Worm (Caenorhabditis elegans) whole organism, L2 larva: ENCODE data around the gene zmp-4.

Source experiments
- ama-1 ChIP-seq: fragments of 150-350 bp; optimal IDR thresholded peaks from 2 replicates; lab custom pipeline; 2018; ENCODE audit warnings: inconsistent platforms
- ceh-82 ChIP-seq: fragments of 150-350 bp; optimal IDR thresholded peaks from 2 replicates; lab custom pipeline; 2014; ENCODE audit warnings: missing biosample characterization, missing genetic modification characterization
- elt-1 ChIP-seq: fragments of 150-350 bp; optimal IDR thresholded peaks from 2 replicates; lab custom pipeline; 2014; ENCODE audit warnings: missing biosample characterization, missing genetic modification characterization
- elt-3 ChIP-seq: sonication (generic microtip); optimal IDR thresholded peaks from 2 replicates; lab custom pipeline; 2017; ENCODE audit warnings: missing biosample characterization, missing genetic modification characterization
- gmeb-1 ChIP-seq: fragments of 150-350 bp; optimal IDR thresholded peaks from 2 replicates; lab custom pipeline; 2014; ENCODE audit warnings: missing biosample characterization, missing genetic modification characterization
- lin-11 ChIP-seq: fragments of 150-350 bp; sonication (generic microtip); optimal IDR thresholded peaks from 2 replicates; lab custom pipeline; 2014; ENCODE audit warnings: missing biosample characterization, missing genetic modification characterization, inconsistent platforms, mixed read lengths
- nhr-10 ChIP-seq: sonication (generic microtip); optimal IDR thresholded peaks from 2 replicates; lab custom pipeline; 2017; ENCODE audit warnings: missing biosample characterization, missing genetic modification characterization
- nhr-11 ChIP-seq: fragments of 150-350 bp; optimal IDR thresholded peaks from 2 replicates; lab custom pipeline; 2014; ENCODE audit warnings: missing biosample characterization, missing genetic modification characterization
- nhr-12 ChIP-seq: fragments of 150-350 bp; optimal IDR thresholded peaks from 2 replicates; lab custom pipeline; 2014; ENCODE audit warnings: missing biosample characterization, missing genetic modification characterization
- nhr-6 ChIP-seq: fragments of 150-350 bp; optimal IDR thresholded peaks from 2 replicates; lab custom pipeline; 2014; ENCODE audit warnings: missing biosample characterization, missing genetic modification characterization
- ztf-1 ChIP-seq: fragments of 200-800 bp; sonication (Bioruptor generic); conservative IDR thresholded peaks from 2 replicates; pipeline ENCODE4 v1.3.6; 2022; ENCODE audit warnings: missing genetic modification characterization, missing compliant biosample characterization
- ztf-11 ChIP-seq: sonication (generic microtip); optimal IDR thresholded peaks from 2 replicates; lab custom pipeline; 2017; ENCODE audit warnings: missing biosample characterization, missing genetic modification characterization

ce11 chrV:14876257-14876656 lies 45.2 kb downstream of the zmp-4 start:
- no peak for TF ChIP-seq ceh-82
- TF ChIP-seq nhr-6 = no peak
- no peak for TF ChIP-seq ztf-11 (tag; lab: Kevin White, UChicago)
- TF ChIP-seq gmeb-1 = peak; percentile 52
- no peak for TF ChIP-seq nhr-11 (tag; lab: Kevin White, UChicago)
- no peak for TF ChIP-seq nhr-12
- TF ChIP-seq elt-1 (tag; lab: Kevin White, UChicago) = no peak
- no peak for TF ChIP-seq ztf-1 (GFP tag; lab: Robert Waterston, UW)
- no peak for TF ChIP-seq elt-3 (tag; lab: Kevin White, UChicago)
- TF ChIP-seq ama-1 = no peak
- TF ChIP-seq nhr-10 = no peak
- no peak for TF ChIP-seq lin-11 (tag; lab: Kevin White, UChicago)
